Worm (Caenorhabditis elegans) whole organism, early embryonic: ENCODE results near the gene F20G2.1.

Experiments used
- F13C5.2 ChIP-seq: sonication (generic microtip); optimal IDR thresholded peaks from 2 replicates; lab custom pipeline; 2017; ENCODE audit warnings: mild to moderate bottlenecking, missing genetic modification characterization, inconsistent platforms, missing compliant biosample characterization
- ama-1 ChIP-seq: fragments of 150-350 bp; optimal IDR thresholded peaks from 2 replicates; lab custom pipeline; 2014
- flt-1 ChIP-seq: fragments of 200-800 bp; sonication (Bioruptor generic); IDR thresholded peaks from 2 replicates; pipeline ENCODE4 v1.3.6; 2022; ENCODE audit warnings: missing genetic modification characterization, missing compliant biosample characterization
- hmg-4 ChIP-seq: fragments of 200-800 bp; sonication (Bioruptor generic); optimal IDR thresholded peaks from 2 replicates; lab custom pipeline; 2018; ENCODE audit warnings: mild to moderate bottlenecking, missing genetic modification characterization, missing compliant biosample characterization
- tra-4 ChIP-seq: sonication (generic microtip); optimal IDR thresholded peaks from 2 replicates; lab custom pipeline; 2017; ENCODE audit warnings: missing genetic modification characterization, missing compliant biosample characterization

DNA sequence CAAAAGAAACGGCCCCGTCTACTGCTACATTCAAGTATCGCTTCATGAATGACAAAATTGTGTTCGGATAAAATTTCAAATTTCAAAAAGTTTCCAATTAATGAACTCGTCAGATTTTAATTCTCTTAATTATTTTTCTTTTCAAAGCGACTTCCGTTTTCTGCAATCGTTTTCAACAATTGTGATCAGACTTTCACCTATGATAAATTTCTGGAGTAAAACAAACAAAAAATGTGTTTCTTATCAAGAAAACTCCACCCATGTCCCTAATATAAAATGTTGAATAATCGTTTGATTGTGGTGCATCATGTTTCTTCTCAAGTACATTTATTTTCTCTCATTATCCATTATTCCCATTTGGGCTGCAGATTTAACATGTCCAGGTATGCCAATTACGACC lies 17.8 kb upstream of the F20G2.1 start, which contains the start of gene F20G2.5:
- no peak for TF ChIP-seq F13C5.2
- no peak for TF ChIP-seq ama-1
- no peak for TF ChIP-seq tra-4
- no peak for TF ChIP-seq flt-1 (GFP tag; lab: Robert Waterston, UW)
- no peak for TF ChIP-seq hmg-4 (GFP tag; lab: Kevin White, UChicago)
